2 worm cellular contexts compared by ENCODE assay signal in genomic region chrX:910337-910736, ce11.
A peak's percentile ranks its signal among the peaks of the same experiment; 100 is the strongest.
TF ChIP-seq lines count a peak whose summit lies in the region.

No protein-coding gene starts in this region.

TF ChIP-seq in whole organism, L1 larva, 84 proteins besides CTCF, POLR2A, EP300 and RAD21 (continued from another document):
- TF ChIP-seq ceh-63 (GFP tag; optimal IDR thresholded peaks at IDR 0.05; lab: Kevin White, UChicago) (peak; percentile 49), hlh-17 (GFP tag; optimal IDR thresholded peaks at IDR 0.05; lab: Kevin White, UChicago; ENCODE audit: borderline replicate concordance) (no peak), lir-3 (tag; optimal IDR thresholded peaks at IDR 0.05; lab: Kevin White, UChicago; ENCODE audit: poor library complexity) (no peak), mef-2 (tag; optimal IDR thresholded peaks at IDR 0.05; lab: Kevin White, UChicago) (no peak), unc-130 (tag; optimal IDR thresholded peaks at IDR 0.05; lab: Kevin White, UChicago) (no peak), egl-27 (tag; optimal IDR thresholded peaks at IDR 0.05; lab: Kevin White, UChicago) (no peak), rnt-1 (tag; optimal IDR thresholded peaks at IDR 0.05; lab: Kevin White, UChicago) (no peak), sup-37 (GFP tag; optimal IDR thresholded peaks at IDR 0.05; lab: Kevin White, UChicago) (no peak), fkh-10 (GFP tag; optimal IDR thresholded peaks at IDR 0.05; lab: Kevin White, UChicago) (peak; percentile 6), nhr-19 (GFP tag; conservative IDR thresholded peaks at IDR 0.05; lab: Robert Waterston, UW) (no peak), pqm-1 (tag; optimal IDR thresholded peaks at IDR 0.05; lab: Kevin White, UChicago) (no peak), efl-1 (optimal IDR thresholded peaks at IDR 0.05; lab: Kevin White, UChicago) (no peak), efl-1 (GFP tag; optimal IDR thresholded peaks at IDR 0.05 in 1 of 2; lab: Kevin White, UChicago) (peak in 1 of 2 experiments; percentile 43), tlp-1 (tag; optimal IDR thresholded peaks at IDR 0.05; lab: Kevin White, UChicago) (no peak), swsn-7 (tag; optimal IDR thresholded peaks at IDR 0.05; lab: Kevin White, UChicago) (peak; percentile 45), snpc-4 (tag; optimal IDR thresholded peaks at IDR 0.05; lab: Kevin White, UChicago) (no peak), F16B12.6 (tag; optimal IDR thresholded peaks at IDR 0.05; lab: Kevin White, UChicago) (no peak), nhr-11 (tag; optimal IDR thresholded peaks at IDR 0.05; lab: Kevin White, UChicago) (no peak), dsc-1 (tag; optimal IDR thresholded peaks at IDR 0.05; lab: Kevin White, UChicago) (peak; percentile 43), lin-39 (tag; optimal IDR thresholded peaks at IDR 0.05; lab: Kevin White, UChicago) (no peak), ceh-88 (GFP tag; IDR thresholded peaks at IDR 0.05; lab: Robert Waterston, UW) (no peak), alr-1 (tag; optimal IDR thresholded peaks at IDR 0.05; lab: Kevin White, UChicago; ENCODE audit: borderline replicate concordance) (no peak), ets-5 (GFP tag; IDR thresholded peaks at IDR 0.05; lab: Robert Waterston, UW) (no peak), sox-4 (tag; optimal IDR thresholded peaks at IDR 0.05; lab: Kevin White, UChicago) (no peak), fkh-4 (tag; optimal IDR thresholded peaks at IDR 0.05; lab: Kevin White, UChicago; ENCODE audit: borderline replicate concordance) (no peak), zag-1 (tag; optimal IDR thresholded peaks at IDR 0.05; lab: Kevin White, UChicago) (no peak), elt-3 (tag; optimal IDR thresholded peaks at IDR 0.05; lab: Kevin White, UChicago) (no peak), lin-15B (tag; optimal IDR thresholded peaks at IDR 0.05; lab: Kevin White, UChicago) (no peak), egl-13 (tag; optimal IDR thresholded peaks at IDR 0.05; lab: Kevin White, UChicago) (peak; percentile 76), nhr-76 (tag; optimal IDR thresholded peaks at IDR 0.05; lab: Kevin White, UChicago) (no peak), lin-35 (GFP tag; optimal IDR thresholded peaks at IDR 0.05; lab: Kevin White, UChicago) (peak in 1 of 2 experiments; percentile 2), jun-1 (tag; optimal IDR thresholded peaks at IDR 0.05; lab: Kevin White, UChicago) (no peak), unc-86 (tag; optimal IDR thresholded peaks at IDR 0.05; lab: Kevin White, UChicago) (peak; percentile 58), mab-9 (GFP tag; IDR thresholded peaks at IDR 0.05; lab: Robert Waterston, UW) (no peak), tbx-2 (tag; optimal IDR thresholded peaks at IDR 0.05; lab: Kevin White, UChicago) (no peak), nhr-237 (tag; optimal IDR thresholded peaks at IDR 0.05; lab: Kevin White, UChicago) (no peak), hpl-2 (GFP tag; optimal IDR thresholded peaks at IDR 0.05; lab: Kevin White, UChicago) (no peak), isw-1 (GFP tag; IDR thresholded peaks at IDR 0.05; lab: Robert Waterston, UW) (0 out of 2 replicates have a peak, but pooled peaks have one; percentile 14), C16A3.4 (tag; optimal IDR thresholded peaks at IDR 0.05; lab: Kevin White, UChicago) (no peak), nhr-71 (tag; optimal IDR thresholded peaks at IDR 0.05; lab: Kevin White, UChicago) (peak; percentile 53), grh-1 (GFP tag; IDR thresholded peaks at IDR 0.05; lab: Robert Waterston, UW) (no peak), ztf-4 (tag; optimal IDR thresholded peaks at IDR 0.05; lab: Kevin White, UChicago) (no peak), zip-4 (GFP tag; optimal IDR thresholded peaks at IDR 0.05; lab: Kevin White, UChicago) (no peak), lsy-2 (tag; optimal IDR thresholded peaks at IDR 0.05; lab: Kevin White, UChicago) (peak in 1 of 2 experiments; percentile 24), mep-1 (tag; optimal IDR thresholded peaks at IDR 0.05; lab: Kevin White, UChicago) (no peak), C04F5.9 (tag; optimal IDR thresholded peaks at IDR 0.05; lab: Kevin White, UChicago) (no peak), unc-98 (GFP tag; IDR thresholded peaks at IDR 0.05; lab: Robert Waterston, UW) (no peak), blmp-1 (tag; optimal IDR thresholded peaks at IDR 0.05; lab: Kevin White, UChicago) (no peak), xbp-1 (tag; optimal IDR thresholded peaks at IDR 0.05; lab: Kevin White, UChicago) (no peak), nhr-77 (tag; optimal IDR thresholded peaks at IDR 0.05; lab: Kevin White, UChicago) (no peak), hlh-4 (tag; optimal IDR thresholded peaks at IDR 0.05; lab: Kevin White, UChicago) (no peak), ztf-11 (tag; optimal IDR thresholded peaks at IDR 0.05; lab: Kevin White, UChicago) (no peak), vab-15 (tag; optimal IDR thresholded peaks at IDR 0.05; lab: Kevin White, UChicago) (no peak), ceh-8 (GFP tag; optimal IDR thresholded peaks at IDR 0.05; lab: Kevin White, UChicago) (no peak), pag-3 (tag; optimal IDR thresholded peaks at IDR 0.05; lab: Kevin White, UChicago; ENCODE audit: borderline replicate concordance, insufficient read depth) (no peak), nhr-20 (tag; optimal IDR thresholded peaks at IDR 0.05; lab: Kevin White, UChicago) (no peak), snu-23 (GFP tag; optimal IDR thresholded peaks at IDR 0.05; lab: Kevin White, UChicago) (peak; percentile 34), nhr-47 (tag; optimal IDR thresholded peaks at IDR 0.05; lab: Kevin White, UChicago) (peak; percentile 64), aly-2 (tag; optimal IDR thresholded peaks at IDR 0.05; lab: Kevin White, UChicago) (no peak), ama-1 (optimal IDR thresholded peaks at IDR 0.05; lab: Kevin White, UChicago) (no peak), nhr-84 (tag; optimal IDR thresholded peaks at IDR 0.05; lab: Kevin White, UChicago) (no peak), irx-1 (tag; optimal IDR thresholded peaks at IDR 0.05; lab: Kevin White, UChicago) (no peak), ces-1 (GFP tag; optimal IDR thresholded peaks at IDR 0.05; lab: Kevin White, UChicago) (no peak), nhr-12 (tag; optimal IDR thresholded peaks at IDR 0.05; lab: Kevin White, UChicago) (no peak), fos-1 (tag; optimal IDR thresholded peaks at IDR 0.05; lab: Kevin White, UChicago) (no peak), sptf-1 (tag; optimal IDR thresholded peaks at IDR 0.05; lab: Kevin White, UChicago) (no peak)
TF ChIP-seq in whole organism, L1 larva: peak in this region for 18.

TF ChIP-seq in whole organism, L2 larva, 48 proteins besides CTCF, POLR2A, EP300 and RAD21 (continued from another document):
- TF ChIP-seq nhr-21 (tag; optimal IDR thresholded peaks at IDR 0.05; lab: Kevin White, UChicago) (no peak), ztf-4 (tag; optimal IDR thresholded peaks at IDR 0.05; lab: Kevin White, UChicago) (no peak), nhr-77 (tag; optimal IDR thresholded peaks at IDR 0.05; lab: Kevin White, UChicago) (no peak), nhr-10 (tag; optimal IDR thresholded peaks at IDR 0.05; lab: Kevin White, UChicago) (no peak)
